Worm (Caenorhabditis elegans) whole organism, L1 larva: Measurements from ENCODE around the gene F18E9.7.

Source experiments
- aha-1 ChIP-seq: fragments of 150-350 bp; optimal IDR thresholded peaks from 2 replicates; lab custom pipeline; 2014; ENCODE audit warnings: missing biosample characterization, missing genetic modification characterization
- ama-1 ChIP-seq: fragments of 150-350 bp; optimal IDR thresholded peaks from 2 replicates; lab custom pipeline; 2014
- blmp-1 ChIP-seq: fragments of 150-350 bp; optimal IDR thresholded peaks from 2 replicates; lab custom pipeline; 2014; ENCODE audit warnings: missing biosample characterization, missing genetic modification characterization
- ceh-8 ChIP-seq: fragments of 200-800 bp; sonication (Bioruptor generic); optimal IDR thresholded peaks from 2 replicates; lab custom pipeline; 2018; ENCODE audit warnings: mild to moderate bottlenecking, missing genetic modification characterization, moderate library complexity, missing compliant biosample characterization
- fos-1 ChIP-seq: fragments of 150-350 bp; optimal IDR thresholded peaks from 2 replicates; lab custom pipeline; 2014; ENCODE audit warnings: missing biosample characterization, missing genetic modification characterization
- lin-15B ChIP-seq: fragments of 150-350 bp; sonication (generic microtip); optimal IDR thresholded peaks from 3 replicates; lab custom pipeline; 2014; ENCODE audit warnings: missing biosample characterization, missing genetic modification characterization
- nhr-12 ChIP-seq: sonication (generic microtip); optimal IDR thresholded peaks from 2 replicates; lab custom pipeline; 2017; ENCODE audit warnings: missing biosample characterization, missing genetic modification characterization
- nhr-90 ChIP-seq: sonication (generic microtip); optimal IDR thresholded peaks from 2 replicates; lab custom pipeline; 2016; ENCODE audit warnings: mild to moderate bottlenecking, missing genetic modification characterization, missing compliant biosample characterization; ENCODE audit not compliant: poor library complexity
- pqm-1 ChIP-seq: sonication (generic microtip); optimal IDR thresholded peaks from 3 replicates; lab custom pipeline; 2017; ENCODE audit warnings: missing biosample characterization, missing genetic modification characterization
- rnt-1 ChIP-seq: sonication (generic microtip); optimal IDR thresholded peaks from 2 replicates; lab custom pipeline; 2016; ENCODE audit warnings: mild to moderate bottlenecking, missing genetic modification characterization, moderate library complexity, missing compliant biosample characterization
- sptf-1 ChIP-seq: fragments of 150-350 bp; optimal IDR thresholded peaks from 2 replicates; lab custom pipeline; 2014; ENCODE audit warnings: missing biosample characterization, missing genetic modification characterization
- unc-62 ChIP-seq: fragments of 150-350 bp; optimal IDR thresholded peaks from 2 replicates; lab custom pipeline; 2014; ENCODE audit warnings: missing biosample characterization, missing genetic modification reagents, missing genetic modification characterization
- zag-1 ChIP-seq: fragments of 150-350 bp; optimal IDR thresholded peaks from 2 replicates; lab custom pipeline; 2014; ENCODE audit warnings: missing biosample characterization, missing genetic modification characterization

DNA sequence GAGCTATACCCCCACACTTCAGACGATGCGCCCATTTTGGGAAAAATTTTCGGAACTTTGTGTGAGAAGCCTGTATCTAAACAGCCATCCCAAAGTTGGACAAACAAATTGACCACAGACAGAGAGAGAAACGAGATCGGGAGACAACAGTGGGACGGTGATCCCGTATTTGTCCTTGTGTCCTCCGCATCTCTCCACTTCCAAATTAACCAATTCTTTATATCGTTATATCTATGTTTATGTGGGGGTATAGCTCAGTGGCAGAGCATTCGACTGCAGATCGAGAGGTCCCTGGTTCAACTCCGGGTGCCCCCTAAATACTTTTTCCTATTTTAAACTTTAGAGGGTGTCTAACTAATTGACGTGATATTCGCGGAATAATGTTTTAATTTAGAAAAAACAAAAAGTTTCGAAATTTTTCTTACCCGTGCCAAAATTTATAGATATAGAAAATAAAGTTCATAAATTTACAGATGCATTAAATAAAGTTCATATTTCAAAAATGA is 41.2 kb upstream of the F18E9.7 start:
- TF ChIP-seq ceh-8 (GFP tag; lab: Kevin White, UChicago) (no peak), ama-1 (lab: Kevin White, UChicago) (no peak), lin-15B (tag; lab: Kevin White, UChicago) (no peak), zag-1 (tag; lab: Kevin White, UChicago) (no peak), rnt-1 (tag; lab: Kevin White, UChicago) (no peak), sptf-1 (tag; lab: Kevin White, UChicago) (no peak), pqm-1 (tag; lab: Kevin White, UChicago) (no peak), nhr-12 (no peak), aha-1 (tag; lab: Kevin White, UChicago) (no peak), blmp-1 (tag; lab: Kevin White, UChicago) (no peak), fos-1 (tag; lab: Kevin White, UChicago) (no peak), nhr-90 (peak; percentile 22), unc-62 (GFP tag; lab: Kevin White, UChicago) (no peak)
